Worm (Caenorhabditis elegans) whole organism, mixed stage, embryonic: ENCODE measurements around the gene Y54G2A.57.

Experiments used
- M03D4.4 ChIP-seq: sonication (generic microtip); optimal IDR thresholded peaks from 2 replicates; lab custom pipeline; 2017; ENCODE audit warnings: mild to moderate bottlenecking, missing genetic modification characterization, missing compliant biosample characterization
- bed-3 ChIP-seq: fragments of 200-800 bp; sonication (Bioruptor generic); optimal IDR thresholded peaks from 3 replicates; lab custom pipeline; 2018; ENCODE audit warnings: mild to moderate bottlenecking, missing genetic modification characterization, moderate library complexity, missing compliant biosample characterization
- blmp-1 ChIP-seq: fragments of 150-350 bp; optimal IDR thresholded peaks from 2 replicates; lab custom pipeline; 2014; ENCODE audit warnings: missing biosample characterization, missing genetic modification characterization
- ceh-39 ChIP-seq: fragments of 150-350 bp; optimal IDR thresholded peaks from 2 replicates; lab custom pipeline; 2014; ENCODE audit warnings: missing biosample characterization, missing genetic modification characterization
- ceh-43 ChIP-seq: fragments of 200-800 bp; sonication (Bioruptor generic); optimal IDR thresholded peaks from 2 replicates; lab custom pipeline; 2018; ENCODE audit warnings: mild to moderate bottlenecking, missing genetic modification characterization, moderate library complexity, missing compliant biosample characterization
- ceh-83 ChIP-seq: fragments of 200-800 bp; sonication (Bioruptor generic); optimal IDR thresholded peaks from 2 replicates; lab custom pipeline; 2018; ENCODE audit warnings: mild to moderate bottlenecking, missing genetic modification characterization, missing compliant biosample characterization
- ces-1 ChIP-seq: fragments of 150-350 bp; optimal IDR thresholded peaks from 2 replicates; lab custom pipeline; 2014; ENCODE audit warnings: missing biosample characterization, missing genetic modification reagents, missing genetic modification characterization
- cnd-1 ChIP-seq: fragments of 200-800 bp; sonication (Bioruptor generic); optimal IDR thresholded peaks from 2 replicates; lab custom pipeline; 2018; ENCODE audit warnings: mild to moderate bottlenecking, missing genetic modification characterization, missing compliant biosample characterization
- drap-1 ChIP-seq: fragments of 200-800 bp; sonication (Bioruptor generic); optimal IDR thresholded peaks from 3 replicates; lab custom pipeline; 2018; ENCODE audit warnings: mild to moderate bottlenecking, missing genetic modification characterization, missing compliant biosample characterization
- elt-1 ChIP-seq: sonication (generic microtip); optimal IDR thresholded peaks from 2 replicates; lab custom pipeline; 2017; ENCODE audit warnings: missing genetic modification characterization, mild to moderate bottlenecking, missing compliant biosample characterization, antibody characterized with exemption, moderate library complexity, borderline replicate concordance; ENCODE audit not compliant: insufficient read depth
- elt-3 ChIP-seq: fragments of 150-350 bp; optimal IDR thresholded peaks from 2 replicates; lab custom pipeline; 2014; ENCODE audit warnings: missing biosample characterization, missing genetic modification characterization
- flh-1 ChIP-seq: fragments of 200-800 bp; sonication (Bioruptor generic); optimal IDR thresholded peaks from 2 replicates; lab custom pipeline; 2018; ENCODE audit warnings: mild to moderate bottlenecking, missing genetic modification characterization, moderate library complexity, missing compliant biosample characterization
- ham-2 ChIP-seq: fragments of 200-800 bp; sonication (Bioruptor generic); optimal IDR thresholded peaks from 2 replicates; lab custom pipeline; 2018; ENCODE audit warnings: mild to moderate bottlenecking, missing genetic modification characterization, missing compliant biosample characterization
- hlh-1 ChIP-seq: fragments of 150-350 bp; optimal IDR thresholded peaks from 2 replicates; lab custom pipeline; 2014; ENCODE audit warnings: missing biosample characterization, missing genetic modification reagents, missing genetic modification characterization
- lin-13 ChIP-seq: fragments of 150-350 bp; optimal IDR thresholded peaks from 2 replicates; lab custom pipeline; 2014; ENCODE audit warnings: missing biosample characterization, missing genetic modification characterization
- lin-32 ChIP-seq: fragments of 200-800 bp; sonication (Bioruptor generic); optimal IDR thresholded peaks from 2 replicates; lab custom pipeline; 2018; ENCODE audit warnings: mild to moderate bottlenecking, missing genetic modification characterization, missing compliant biosample characterization
- lsy-2 ChIP-seq: fragments of 150-350 bp; optimal IDR thresholded peaks from 2 replicates; lab custom pipeline; 2014; ENCODE audit warnings: missing biosample characterization, missing genetic modification characterization
- mab-5 ChIP-seq: fragments of 150-350 bp; optimal IDR thresholded peaks from 2 replicates; lab custom pipeline; 2014; ENCODE audit warnings: missing biosample characterization, missing genetic modification characterization
- mep-1 ChIP-seq: fragments of 150-350 bp; optimal IDR thresholded peaks from 2 replicates; lab custom pipeline; 2017; ENCODE audit warnings: missing biosample characterization, missing genetic modification reagents, missing genetic modification characterization, inconsistent platforms
- mls-2 ChIP-seq: sonication (generic microtip); optimal IDR thresholded peaks from 2 replicates; lab custom pipeline; 2016; ENCODE audit warnings: mild to moderate bottlenecking, missing genetic modification characterization, moderate library complexity, missing compliant biosample characterization
- nhr-12 ChIP-seq: fragments of 150-350 bp; optimal IDR thresholded peaks from 2 replicates; lab custom pipeline; 2014; ENCODE audit warnings: missing biosample characterization, missing genetic modification characterization
- nhr-2 ChIP-seq: fragments of 150-350 bp; optimal IDR thresholded peaks from 2 replicates; lab custom pipeline; 2014; ENCODE audit warnings: missing biosample characterization, missing genetic modification characterization
- nhr-237 ChIP-seq: fragments of 150-350 bp; optimal IDR thresholded peaks from 2 replicates; lab custom pipeline; 2014; ENCODE audit warnings: missing biosample characterization, missing genetic modification characterization
- nhr-28 ChIP-seq: fragments of 150-350 bp; optimal IDR thresholded peaks from 2 replicates; lab custom pipeline; 2014; ENCODE audit warnings: missing biosample characterization, missing genetic modification characterization
- nhr-76 ChIP-seq: sonication (generic microtip); optimal IDR thresholded peaks from 2 replicates; lab custom pipeline; 2017; ENCODE audit warnings: missing biosample characterization, missing genetic modification characterization
- pha-4 ChIP-seq: fragments of 150-350 bp; optimal IDR thresholded peaks from 2 replicates; lab custom pipeline; 2018; ENCODE audit warnings: missing biosample characterization, missing genetic modification reagents, missing genetic modification characterization
- sem-2 ChIP-seq: fragments of 200-800 bp; sonication (Bioruptor generic); optimal IDR thresholded peaks from 2 replicates; lab custom pipeline; 2018; ENCODE audit warnings: mild to moderate bottlenecking, missing genetic modification characterization, missing compliant biosample characterization
- snpc-4 ChIP-seq: fragments of 150-350 bp; optimal IDR thresholded peaks from 2 replicates; lab custom pipeline; 2014; ENCODE audit warnings: missing biosample characterization, missing genetic modification characterization
- sptf-1 ChIP-seq: sonication (generic microtip); optimal IDR thresholded peaks from 2 replicates; lab custom pipeline; 2017; ENCODE audit warnings: mild to moderate bottlenecking, missing genetic modification characterization, moderate library complexity, missing compliant biosample characterization
- tbx-8 ChIP-seq: fragments of 200-800 bp; sonication (Bioruptor generic); optimal IDR thresholded peaks from 2 replicates; lab custom pipeline; 2018; ENCODE audit warnings: mild to moderate bottlenecking, missing genetic modification characterization, moderate library complexity, missing compliant biosample characterization
- unc-120 ChIP-seq: sonication (generic microtip); optimal IDR thresholded peaks from 2 replicates; lab custom pipeline; 2017; ENCODE audit warnings: missing genetic modification characterization, missing compliant biosample characterization; ENCODE audit not compliant: poor library complexity, severe bottlenecking
- unc-39 ChIP-seq: fragments of 150-350 bp; optimal IDR thresholded peaks from 2 replicates; lab custom pipeline; 2014; ENCODE audit warnings: missing biosample characterization, missing genetic modification characterization
- unc-62 ChIP-seq: fragments of 150-350 bp; optimal IDR thresholded peaks from 2 replicates; lab custom pipeline; 2014; ENCODE audit warnings: missing biosample characterization, missing genetic modification reagents, missing genetic modification characterization
- zip-8 ChIP-seq: fragments of 150-350 bp; optimal IDR thresholded peaks from 2 replicates; lab custom pipeline; 2014; ENCODE audit warnings: missing biosample characterization, missing genetic modification characterization
- ztf-11 ChIP-seq: fragments of 150-350 bp; optimal IDR thresholded peaks from 2 replicates; lab custom pipeline; 2014; ENCODE audit warnings: missing biosample characterization, missing genetic modification characterization

Y54G2A.57 gene

ce11 chrIV:2993278-2993899, 23.6 kb downstream of the Y54G2A.57 start:
- TF ChIP-seq M03D4.4 (tag; lab: Kevin White, UChicago) = peak; percentile 68
- TF ChIP-seq ces-1 (GFP tag; lab: Kevin White, UChicago) = peak; percentile 57
- peak; percentile 57 for TF ChIP-seq cnd-1 (tag; lab: Kevin White, UChicago)
- TF ChIP-seq nhr-12 (tag; lab: Kevin White, UChicago) = no peak
- TF ChIP-seq blmp-1 = no peak
- TF ChIP-seq elt-1 = no peak
- TF ChIP-seq nhr-76 (tag; lab: Kevin White, UChicago) = no peak
- no peak for TF ChIP-seq nhr-237 (tag; lab: Kevin White, UChicago)
- no peak for TF ChIP-seq elt-3 (tag; lab: Kevin White, UChicago)
- no peak for TF ChIP-seq bed-3 (GFP tag; lab: Kevin White, UChicago)
- TF ChIP-seq drap-1 (GFP tag; lab: Kevin White, UChicago) = peak; percentile 60
- TF ChIP-seq lin-13 (tag; lab: Kevin White, UChicago) = no peak
- peak; percentile 73 for TF ChIP-seq ham-2 (GFP tag; lab: Kevin White, UChicago)
- peak; percentile 64 for TF ChIP-seq ztf-11 (tag; lab: Kevin White, UChicago)
- no peak for TF ChIP-seq lsy-2
- TF ChIP-seq mab-5 (tag; lab: Kevin White, UChicago) = no peak
- peak; percentile 79 for TF ChIP-seq mls-2 (tag; lab: Kevin White, UChicago)
- TF ChIP-seq unc-39 = no peak
- peak; percentile 85 for TF ChIP-seq sptf-1 (tag; lab: Kevin White, UChicago)
- no peak for TF ChIP-seq lin-32 (GFP tag; lab: Kevin White, UChicago)
- TF ChIP-seq ceh-83 (GFP tag; lab: Kevin White, UChicago) = no peak
- TF ChIP-seq ceh-43 (GFP tag; lab: Kevin White, UChicago) = peak; percentile 10
- peak; percentile 80 for TF ChIP-seq unc-120 (tag; lab: Kevin White, UChicago)
- no peak for TF ChIP-seq snpc-4 (tag; lab: Kevin White, UChicago)
- no peak for TF ChIP-seq zip-8 (tag; lab: Kevin White, UChicago)
- TF ChIP-seq nhr-28 = no peak
- TF ChIP-seq flh-1 = no peak
- no peak for TF ChIP-seq mep-1 (tag; lab: Kevin White, UChicago)
- no peak for TF ChIP-seq nhr-2 (tag; lab: Kevin White, UChicago)
- TF ChIP-seq sem-2 = no peak
- no peak for TF ChIP-seq pha-4 (tag; lab: Kevin White, UChicago)
- no peak for TF ChIP-seq hlh-1 (tag; lab: Kevin White, UChicago)
- TF ChIP-seq tbx-8 (GFP tag; lab: Kevin White, UChicago) = no peak
- no peak for TF ChIP-seq unc-62 (GFP tag; lab: Kevin White, UChicago)
- TF ChIP-seq ceh-39 = no peak

- TF ChIP-seq lin-32 (GFP tag; lab: Kevin White, UChicago) (no peak), mls-2 (tag; lab: Kevin White, UChicago) (no peak), elt-3 (tag; lab: Kevin White, UChicago) (no peak), hlh-1 (tag; lab: Kevin White, UChicago) (no peak), M03D4.4 (tag; lab: Kevin White, UChicago) (no peak), mab-5 (tag; lab: Kevin White, UChicago) (no peak), pha-4 (tag; lab: Kevin White, UChicago) (no peak), nhr-12 (tag; lab: Kevin White, UChicago) (no peak), nhr-28 (no peak), ces-1 (GFP tag; lab: Kevin White, UChicago) (no peak), sptf-1 (tag; lab: Kevin White, UChicago) (no peak), unc-39 (no peak)
- TF ChIP-seq, all 35 proteins: peak for 0
Measured at ce11 chrIV:2994883-2995282, 25.1 kb downstream of the Y54G2A.57 start.

- TF ChIP-seq ceh-83 (GFP tag; lab: Kevin White, UChicago) = no peak
- TF ChIP-seq tbx-8 (GFP tag; lab: Kevin White, UChicago) = no peak
- TF ChIP-seq pha-4 (tag; lab: Kevin White, UChicago) = no peak
- TF ChIP-seq zip-8 (tag; lab: Kevin White, UChicago) = no peak
- TF ChIP-seq unc-120 (tag; lab: Kevin White, UChicago) = no peak
- TF ChIP-seq snpc-4 (tag; lab: Kevin White, UChicago) = no peak
- TF ChIP-seq lin-32 (GFP tag; lab: Kevin White, UChicago) = no peak
- TF ChIP-seq elt-3 (tag; lab: Kevin White, UChicago) = no peak
- TF ChIP-seq lsy-2 = no peak
- no peak for TF ChIP-seq bed-3 (GFP tag; lab: Kevin White, UChicago)
- no peak for TF ChIP-seq hlh-1 (tag; lab: Kevin White, UChicago)
- no peak for TF ChIP-seq ceh-43 (GFP tag; lab: Kevin White, UChicago)
- TF ChIP-seq nhr-237 (tag; lab: Kevin White, UChicago) = no peak
- TF ChIP-seq ces-1 (GFP tag; lab: Kevin White, UChicago) = no peak
- TF ChIP-seq ztf-11 (tag; lab: Kevin White, UChicago) = no peak
- no peak for TF ChIP-seq lin-13 (tag; lab: Kevin White, UChicago)
- no peak for TF ChIP-seq blmp-1
- no peak for TF ChIP-seq sem-2
Measured at ce11 chrIV:2995372-2995771, 25.6 kb downstream of the Y54G2A.57 start, which contains the start of gene Y54G2A.26. Y54G2A.26 (minus strand) TSS chrIV:2995472.
